Worm (Caenorhabditis elegans): ENCODE results near the gene srg-34.

ce11 chrV:18575084-18575483 is 10.4 kb upstream of the srg-34 start:
- TF ChIP-seq W03F9.2 (tag; optimal IDR thresholded peaks at IDR 0.05), result no peak
- no peak for TF ChIP-seq him-1 (tag; optimal IDR thresholded peaks at IDR 0.05)

Data from whole organism, L4/young adult.